Worm (Caenorhabditis elegans) whole organism, mixed stage, embryonic: Measurements from ENCODE around the gene C25D7.16.

ENCODE experiments used
- M03D4.4 ChIP-seq: sonication (generic microtip); optimal IDR thresholded peaks from 2 replicates; lab custom pipeline; 2017; ENCODE audit warnings: mild to moderate bottlenecking, missing genetic modification characterization, missing compliant biosample characterization
- bed-3 ChIP-seq: fragments of 200-800 bp; sonication (Bioruptor generic); optimal IDR thresholded peaks from 3 replicates; lab custom pipeline; 2018; ENCODE audit warnings: mild to moderate bottlenecking, missing genetic modification characterization, moderate library complexity, missing compliant biosample characterization
- blmp-1 ChIP-seq: fragments of 150-350 bp; optimal IDR thresholded peaks from 2 replicates; lab custom pipeline; 2014; ENCODE audit warnings: missing biosample characterization, missing genetic modification characterization
- ceh-39 ChIP-seq: fragments of 150-350 bp; optimal IDR thresholded peaks from 2 replicates; lab custom pipeline; 2014; ENCODE audit warnings: missing biosample characterization, missing genetic modification characterization
- ceh-43 ChIP-seq: fragments of 200-800 bp; sonication (Bioruptor generic); optimal IDR thresholded peaks from 2 replicates; lab custom pipeline; 2018; ENCODE audit warnings: mild to moderate bottlenecking, missing genetic modification characterization, moderate library complexity, missing compliant biosample characterization
- ceh-83 ChIP-seq: fragments of 200-800 bp; sonication (Bioruptor generic); optimal IDR thresholded peaks from 2 replicates; lab custom pipeline; 2018; ENCODE audit warnings: mild to moderate bottlenecking, missing genetic modification characterization, missing compliant biosample characterization
- ces-1 ChIP-seq: fragments of 150-350 bp; optimal IDR thresholded peaks from 2 replicates; lab custom pipeline; 2014; ENCODE audit warnings: missing biosample characterization, missing genetic modification reagents, missing genetic modification characterization
- cnd-1 ChIP-seq: fragments of 200-800 bp; sonication (Bioruptor generic); optimal IDR thresholded peaks from 2 replicates; lab custom pipeline; 2018; ENCODE audit warnings: mild to moderate bottlenecking, missing genetic modification characterization, missing compliant biosample characterization
- drap-1 ChIP-seq: fragments of 200-800 bp; sonication (Bioruptor generic); optimal IDR thresholded peaks from 3 replicates; lab custom pipeline; 2018; ENCODE audit warnings: mild to moderate bottlenecking, missing genetic modification characterization, missing compliant biosample characterization
- elt-1 ChIP-seq: sonication (generic microtip); optimal IDR thresholded peaks from 2 replicates; lab custom pipeline; 2017; ENCODE audit warnings: missing genetic modification characterization, mild to moderate bottlenecking, missing compliant biosample characterization, antibody characterized with exemption, moderate library complexity, borderline replicate concordance; ENCODE audit not compliant: insufficient read depth
- elt-3 ChIP-seq: fragments of 150-350 bp; optimal IDR thresholded peaks from 2 replicates; lab custom pipeline; 2014; ENCODE audit warnings: missing biosample characterization, missing genetic modification characterization
- flh-1 ChIP-seq: fragments of 200-800 bp; sonication (Bioruptor generic); optimal IDR thresholded peaks from 2 replicates; lab custom pipeline; 2018; ENCODE audit warnings: mild to moderate bottlenecking, missing genetic modification characterization, moderate library complexity, missing compliant biosample characterization
- ham-2 ChIP-seq: fragments of 200-800 bp; sonication (Bioruptor generic); optimal IDR thresholded peaks from 2 replicates; lab custom pipeline; 2018; ENCODE audit warnings: mild to moderate bottlenecking, missing genetic modification characterization, missing compliant biosample characterization
- hlh-1 ChIP-seq: fragments of 150-350 bp; optimal IDR thresholded peaks from 2 replicates; lab custom pipeline; 2014; ENCODE audit warnings: missing biosample characterization, missing genetic modification reagents, missing genetic modification characterization
- lin-13 ChIP-seq: fragments of 150-350 bp; optimal IDR thresholded peaks from 2 replicates; lab custom pipeline; 2014; ENCODE audit warnings: missing biosample characterization, missing genetic modification characterization
- lin-32 ChIP-seq: fragments of 200-800 bp; sonication (Bioruptor generic); optimal IDR thresholded peaks from 2 replicates; lab custom pipeline; 2018; ENCODE audit warnings: mild to moderate bottlenecking, missing genetic modification characterization, missing compliant biosample characterization
- lsy-2 ChIP-seq: fragments of 150-350 bp; optimal IDR thresholded peaks from 2 replicates; lab custom pipeline; 2014; ENCODE audit warnings: missing biosample characterization, missing genetic modification characterization
- mab-5 ChIP-seq: fragments of 150-350 bp; optimal IDR thresholded peaks from 2 replicates; lab custom pipeline; 2014; ENCODE audit warnings: missing biosample characterization, missing genetic modification characterization
- mep-1 ChIP-seq: fragments of 150-350 bp; optimal IDR thresholded peaks from 2 replicates; lab custom pipeline; 2017; ENCODE audit warnings: missing biosample characterization, missing genetic modification reagents, missing genetic modification characterization, inconsistent platforms
- mls-2 ChIP-seq: sonication (generic microtip); optimal IDR thresholded peaks from 2 replicates; lab custom pipeline; 2016; ENCODE audit warnings: mild to moderate bottlenecking, missing genetic modification characterization, moderate library complexity, missing compliant biosample characterization
- nhr-12 ChIP-seq: fragments of 150-350 bp; optimal IDR thresholded peaks from 2 replicates; lab custom pipeline; 2014; ENCODE audit warnings: missing biosample characterization, missing genetic modification characterization
- nhr-2 ChIP-seq: fragments of 150-350 bp; optimal IDR thresholded peaks from 2 replicates; lab custom pipeline; 2014; ENCODE audit warnings: missing biosample characterization, missing genetic modification characterization
- nhr-237 ChIP-seq: fragments of 150-350 bp; optimal IDR thresholded peaks from 2 replicates; lab custom pipeline; 2014; ENCODE audit warnings: missing biosample characterization, missing genetic modification characterization
- nhr-28 ChIP-seq: fragments of 150-350 bp; optimal IDR thresholded peaks from 2 replicates; lab custom pipeline; 2014; ENCODE audit warnings: missing biosample characterization, missing genetic modification characterization
- nhr-76 ChIP-seq: sonication (generic microtip); optimal IDR thresholded peaks from 2 replicates; lab custom pipeline; 2017; ENCODE audit warnings: missing biosample characterization, missing genetic modification characterization
- pha-4 ChIP-seq: fragments of 150-350 bp; optimal IDR thresholded peaks from 2 replicates; lab custom pipeline; 2018; ENCODE audit warnings: missing biosample characterization, missing genetic modification reagents, missing genetic modification characterization
- sem-2 ChIP-seq: fragments of 200-800 bp; sonication (Bioruptor generic); optimal IDR thresholded peaks from 2 replicates; lab custom pipeline; 2018; ENCODE audit warnings: mild to moderate bottlenecking, missing genetic modification characterization, missing compliant biosample characterization
- snpc-4 ChIP-seq: fragments of 150-350 bp; optimal IDR thresholded peaks from 2 replicates; lab custom pipeline; 2014; ENCODE audit warnings: missing biosample characterization, missing genetic modification characterization
- sptf-1 ChIP-seq: sonication (generic microtip); optimal IDR thresholded peaks from 2 replicates; lab custom pipeline; 2017; ENCODE audit warnings: mild to moderate bottlenecking, missing genetic modification characterization, moderate library complexity, missing compliant biosample characterization
- tbx-8 ChIP-seq: fragments of 200-800 bp; sonication (Bioruptor generic); optimal IDR thresholded peaks from 2 replicates; lab custom pipeline; 2018; ENCODE audit warnings: mild to moderate bottlenecking, missing genetic modification characterization, moderate library complexity, missing compliant biosample characterization
- unc-120 ChIP-seq: sonication (generic microtip); optimal IDR thresholded peaks from 2 replicates; lab custom pipeline; 2017; ENCODE audit warnings: missing genetic modification characterization, missing compliant biosample characterization; ENCODE audit not compliant: poor library complexity, severe bottlenecking
- unc-39 ChIP-seq: fragments of 150-350 bp; optimal IDR thresholded peaks from 2 replicates; lab custom pipeline; 2014; ENCODE audit warnings: missing biosample characterization, missing genetic modification characterization
- unc-62 ChIP-seq: fragments of 150-350 bp; optimal IDR thresholded peaks from 2 replicates; lab custom pipeline; 2014; ENCODE audit warnings: missing biosample characterization, missing genetic modification reagents, missing genetic modification characterization
- zip-8 ChIP-seq: fragments of 150-350 bp; optimal IDR thresholded peaks from 2 replicates; lab custom pipeline; 2014; ENCODE audit warnings: missing biosample characterization, missing genetic modification characterization
- ztf-11 ChIP-seq: fragments of 150-350 bp; optimal IDR thresholded peaks from 2 replicates; lab custom pipeline; 2014; ENCODE audit warnings: missing biosample characterization, missing genetic modification characterization

Gene C25D7.16

ce11 chrV:15083659-15084058, 27.7 kb downstream of the C25D7.16 start:
- TF ChIP-seq drap-1 (GFP tag; lab: Kevin White, UChicago) (no peak), ceh-83 (GFP tag; lab: Kevin White, UChicago) (no peak), elt-1 (no peak), ceh-43 (GFP tag; lab: Kevin White, UChicago) (no peak), ceh-39 (no peak), lsy-2 (tag; lab: Kevin White, UChicago) (no peak), nhr-12 (tag; lab: Kevin White, UChicago) (no peak), elt-3 (tag; lab: Kevin White, UChicago) (no peak), ces-1 (no peak), unc-120 (no peak), M03D4.4 (no peak), nhr-76 (tag; lab: Kevin White, UChicago) (no peak), hlh-1 (tag; lab: Kevin White, UChicago) (no peak), mab-5 (tag; lab: Kevin White, UChicago) (no peak), snpc-4 (tag; lab: Kevin White, UChicago) (no peak)

ce11 chrV:15085335-15085800, 29.4 kb downstream of the C25D7.16 start, which contains the start of the genes ahsa-1 and C01G10.7:
Gene ahsa-1 (minus strand): TSS chrV:15085385.
Gene C01G10.7 (plus strand): TSS chrV:15085747.
- no peak for TF ChIP-seq flh-1 (GFP tag; lab: Kevin White, UChicago)
- no peak for TF ChIP-seq elt-1
- peak; percentile 2 for TF ChIP-seq hlh-1 (tag; lab: Kevin White, UChicago)
- TF ChIP-seq blmp-1 (tag; lab: Kevin White, UChicago), result no peak
- TF ChIP-seq unc-120, result no peak
- no peak for TF ChIP-seq sem-2 (GFP tag; lab: Kevin White, UChicago)
- no peak for TF ChIP-seq zip-8 (tag; lab: Kevin White, UChicago)
- no peak for TF ChIP-seq ham-2 (GFP tag; lab: Kevin White, UChicago)
- peak; percentile 56 for TF ChIP-seq lin-32 (GFP tag; lab: Kevin White, UChicago)
- peak; percentile 39 for TF ChIP-seq mls-2 (tag; lab: Kevin White, UChicago)
- peak; percentile 90 for TF ChIP-seq nhr-237
- peak; percentile 46 for TF ChIP-seq pha-4 (tag; lab: Kevin White, UChicago)
- TF ChIP-seq nhr-12 (tag; lab: Kevin White, UChicago), result no peak
- TF ChIP-seq nhr-76 (tag; lab: Kevin White, UChicago), result no peak
- no peak for TF ChIP-seq cnd-1 (tag; lab: Kevin White, UChicago)
- no peak for TF ChIP-seq unc-62
- TF ChIP-seq sptf-1, result peak; percentile 70
- TF ChIP-seq drap-1 (GFP tag; lab: Kevin White, UChicago), result peak; percentile 70
- TF ChIP-seq M03D4.4, result peak; percentile 44
- TF ChIP-seq lin-13 (tag; lab: Kevin White, UChicago), result peak; percentile 44
- TF ChIP-seq nhr-2 (tag; lab: Kevin White, UChicago), result no peak
- TF ChIP-seq ztf-11 (tag; lab: Kevin White, UChicago), result no peak
- TF ChIP-seq ceh-43 (GFP tag; lab: Kevin White, UChicago), result peak; percentile 70
- no peak for TF ChIP-seq bed-3 (GFP tag; lab: Kevin White, UChicago)
- TF ChIP-seq mep-1 (tag; lab: Kevin White, UChicago), result peak; percentile 87
- no peak for TF ChIP-seq nhr-28 (tag; lab: Kevin White, UChicago)
- peak; percentile 97 for TF ChIP-seq ces-1
- TF ChIP-seq ceh-83 (GFP tag; lab: Kevin White, UChicago), result no peak
- TF ChIP-seq mab-5 (tag; lab: Kevin White, UChicago), result peak; percentile 61
- no peak for TF ChIP-seq unc-39
- peak; percentile 73 for TF ChIP-seq ceh-39
- no peak for TF ChIP-seq tbx-8
- TF ChIP-seq elt-3 (tag; lab: Kevin White, UChicago), result no peak
- peak; percentile 73 for TF ChIP-seq lsy-2 (tag; lab: Kevin White, UChicago)
- no peak for TF ChIP-seq snpc-4 (tag; lab: Kevin White, UChicago)
- TF ChIP-seq, all 35 proteins: peak for 15

- no peak for TF ChIP-seq sptf-1
- no peak for TF ChIP-seq flh-1 (GFP tag; lab: Kevin White, UChicago)
- TF ChIP-seq cnd-1 (tag; lab: Kevin White, UChicago), result no peak
- TF ChIP-seq mep-1 (tag; lab: Kevin White, UChicago), result no peak
- TF ChIP-seq lin-13 (tag; lab: Kevin White, UChicago), result no peak
- TF ChIP-seq nhr-12 (tag; lab: Kevin White, UChicago), result no peak
- no peak for TF ChIP-seq mls-2 (tag; lab: Kevin White, UChicago)
- no peak for TF ChIP-seq elt-1
- TF ChIP-seq sem-2 (GFP tag; lab: Kevin White, UChicago), result no peak
- no peak for TF ChIP-seq ceh-43 (GFP tag; lab: Kevin White, UChicago)
- TF ChIP-seq unc-39, result no peak
- no peak for TF ChIP-seq ceh-39
- no peak for TF ChIP-seq lin-32 (GFP tag; lab: Kevin White, UChicago)
- TF ChIP-seq, all 35 proteins: peak for 0
Observed at ce11 chrV:15087207-15087706, 31.3 kb downstream of the C25D7.16 start, which contains the start of the genes C01G10.15 and C01G10.6. Gene C01G10.15 (minus strand): TSS chrV:15087307. Gene C01G10.6 (plus strand): TSS chrV:15087656.
